Fruit fly (Drosophila melanogaster): ENCODE results near the gene CG5937.

CG5937 gene

dm6 chrX:6039431-6040016 lies at the start of gene CG5937:
TSS of gene CG5937 (plus strand) at chrX:6040005.
- TF ChIP-seq achi (GFP tag; optimal IDR thresholded peaks at IDR 0.05) (no peak), CG6163 (GFP tag; IDR thresholded peaks at IDR 0.05) (no peak), CG6792 (GFP tag; optimal IDR thresholded peaks at IDR 0.05) (no peak), svp (GFP tag) (peak; percentile 31), Eip78C (GFP tag) (peak; percentile 64), CG6808 (GFP tag; optimal IDR thresholded peaks at IDR 0.05) (peak; percentile 8), CG3032 (tag; optimal IDR thresholded peaks at IDR 0.05) (peak; percentile 5), Eip75B (GFP tag; optimal IDR thresholded peaks at IDR 0.05) (no peak)

DNA sequence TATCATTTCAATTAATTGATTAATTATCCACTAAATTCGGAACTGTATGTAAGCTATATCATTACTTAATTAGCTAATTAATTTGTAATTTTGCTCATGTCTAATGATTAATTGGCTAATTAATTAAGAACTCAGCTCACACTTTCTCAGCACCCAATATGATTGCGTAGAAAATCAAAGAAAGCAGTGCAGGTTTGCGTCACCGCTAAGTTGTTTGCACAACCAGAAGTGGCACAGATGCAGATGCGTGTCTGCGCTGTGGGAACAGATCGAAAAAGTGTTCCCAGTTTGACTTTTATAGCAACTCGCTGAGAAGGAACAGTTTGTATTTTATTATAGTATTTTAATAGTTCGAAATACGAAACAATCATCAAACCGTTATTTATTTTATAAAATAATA lies 47.7 kb upstream of the CG5937 start:
- TF ChIP-seq CG6854 (GFP tag; optimal IDR thresholded peaks at IDR 0.05) (no peak), Met (GFP tag; optimal IDR thresholded peaks at IDR 0.05) (no peak), Sox14 (GFP tag; optimal IDR thresholded peaks at IDR 0.05) (no peak), Ets21C (GFP tag; optimal IDR thresholded peaks at IDR 0.05) (no peak), eg (GFP tag; IDR thresholded peaks at IDR 0.05) (no peak), esn (GFP tag; optimal IDR thresholded peaks at IDR 0.05) (no peak), CG8632 (GFP tag; optimal IDR thresholded peaks at IDR 0.05) (no peak), Eip78C (GFP tag) (peak; percentile 37), Blimp-1 (GFP tag; optimal IDR thresholded peaks at IDR 0.05) (no peak), ss (GFP tag; optimal IDR thresholded peaks at IDR 0.05) (no peak), CG6276 (GFP tag; optimal IDR thresholded peaks at IDR 0.05) (no peak), fkh (GFP tag; optimal IDR thresholded peaks at IDR 0.05) (peak; percentile 53), Smox (GFP tag; optimal IDR thresholded peaks at IDR 0.05) (no peak), CG8119 (GFP tag; IDR thresholded peaks at IDR 0.05) (no peak), Gug (GFP tag; IDR thresholded peaks at IDR 0.05) (no peak), CG10631 (GFP tag; optimal IDR thresholded peaks at IDR 0.05) (no peak)

DNA sequence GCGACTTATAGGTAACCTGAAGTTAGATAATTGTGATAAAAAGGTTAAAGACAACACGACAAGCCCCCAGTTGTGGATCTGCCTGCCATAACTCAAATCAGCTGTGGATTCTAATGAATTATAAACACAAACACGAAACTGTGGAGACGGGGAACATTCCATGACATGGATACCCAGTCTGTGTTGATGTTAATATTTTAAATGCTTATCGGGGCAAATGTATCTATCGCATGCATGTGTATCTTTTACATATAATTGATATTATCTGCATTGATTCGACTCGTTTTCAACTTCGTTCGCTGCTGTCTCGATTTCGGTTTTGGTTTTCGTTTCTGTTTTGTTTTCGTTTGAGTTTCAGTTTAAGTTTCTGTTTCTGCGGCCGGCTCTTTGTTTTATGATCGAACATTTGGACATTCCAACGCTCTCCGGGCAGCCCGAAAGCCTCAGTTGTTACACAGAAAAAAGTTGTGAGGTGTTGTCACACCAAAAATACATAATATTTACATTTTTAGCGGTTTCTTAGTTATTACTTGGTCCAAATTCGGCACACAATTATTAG lies 47.0 kb upstream of the CG5937 start:
- TF ChIP-seq CG10631 (GFP tag; optimal IDR thresholded peaks at IDR 0.05) (no peak), CG10669 (GFP tag; optimal IDR thresholded peaks at IDR 0.05) (no peak), net (GFP tag; optimal IDR thresholded peaks at IDR 0.05) (no peak), Blimp-1 (GFP tag; optimal IDR thresholded peaks at IDR 0.05) (no peak), cyc (GFP tag; optimal IDR thresholded peaks at IDR 0.05) (no peak), esn (GFP tag; optimal IDR thresholded peaks at IDR 0.05) (no peak), svp (GFP tag) (peak; percentile 60)

DNA sequence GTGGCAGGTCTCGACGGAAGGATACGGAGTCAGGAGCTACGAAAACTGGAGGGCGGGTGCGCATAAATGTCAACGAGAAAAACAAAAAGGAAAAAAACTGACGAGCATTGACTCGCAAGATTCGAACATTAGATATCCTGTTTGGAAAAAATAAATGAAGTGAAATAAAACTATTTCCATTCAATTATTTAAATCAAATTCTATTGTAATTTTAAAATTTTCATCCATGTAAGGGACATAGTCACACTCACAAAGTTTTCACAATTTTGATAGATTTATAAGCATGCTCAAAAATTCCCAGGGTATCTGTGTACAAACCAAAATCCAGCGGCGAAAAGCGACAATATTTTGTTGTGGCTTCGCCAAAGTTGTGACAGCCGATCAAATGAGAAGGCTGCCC lies 43.9 kb upstream of the CG5937 start:
- TF ChIP-seq CG6163 (GFP tag; IDR thresholded peaks at IDR 0.05) (0 out of 3 replicates have a peak, but pooled peaks have one; percentile 19), esn (GFP tag; optimal IDR thresholded peaks at IDR 0.05) (peak; percentile 16), svp (GFP tag) (peak; percentile 55), Eip78C (GFP tag) (peak; percentile 59), lz (GFP tag; optimal IDR thresholded peaks at IDR 0.05) (peak; percentile 21), Hr39 (GFP tag; optimal IDR thresholded peaks at IDR 0.05) (peak; percentile 11), CG31627 (GFP tag; optimal IDR thresholded peaks at IDR 0.05) (peak; percentile 19), CG15336 (GFP tag; IDR thresholded peaks at IDR 0.05) (0 out of 2 replicates have a peak, but pooled peaks have one; percentile 14), Smox (GFP tag; optimal IDR thresholded peaks at IDR 0.05) (peak; percentile 34), Met (GFP tag; optimal IDR thresholded peaks at IDR 0.05) (peak; percentile 1), CG32006 (GFP tag; optimal IDR thresholded peaks at IDR 0.05) (no peak), cyc (GFP tag; optimal IDR thresholded peaks at IDR 0.05) (peak; percentile 6), CG11762 (GFP tag; optimal IDR thresholded peaks at IDR 0.05; ENCODE audit: insufficient read depth) (no peak), CG16779 (tag; optimal IDR thresholded peaks at IDR 0.05) (no peak), topi (GFP tag; optimal IDR thresholded peaks at IDR 0.05) (peak; percentile 10)

All from whole organism, prepupa.